Fruit fly (Drosophila melanogaster) whole organism, embryonic: ENCODE results near the gene CG13893.

Experiments used
- ATbp ChIP-seq: fragments of 200-800 bp; sonication (Bioruptor generic); optimal IDR thresholded peaks from 2 replicates; lab custom pipeline; 2017; ENCODE audit warnings: missing biosample characterization, mild to moderate bottlenecking, missing genetic modification characterization, missing genetic modification reagents
- Antp ChIP-seq: fragments of 200-800 bp; sonication (Bioruptor generic); optimal IDR thresholded peaks from 3 replicates; lab custom pipeline; 2016; ENCODE audit warnings: missing biosample characterization, missing genetic modification characterization
- Awh ChIP-seq: fragments of 200-800 bp; sonication (Bioruptor generic); IDR thresholded peaks from 2 replicates; pipeline ENCODE4, ENCODE4 v1.3.6; 2022; ENCODE audit warnings: missing biosample characterization, missing genetic modification characterization
- Blimp-1 ChIP-seq: fragments of 200-800 bp; sonication (Bioruptor generic); optimal IDR thresholded peaks from 3 replicates; lab custom pipeline; 2018; ENCODE audit warnings: missing biosample characterization, missing genetic modification characterization, mild to moderate bottlenecking, moderate library complexity, missing genetic modification reagents
- BtbVII ChIP-seq: fragments of 200-800 bp; sonication (Bioruptor generic); optimal IDR thresholded peaks from 3 replicates; lab custom pipeline; 2017; ENCODE audit warnings: missing biosample characterization, mild to moderate bottlenecking, missing genetic modification characterization
- CG11247 ChIP-seq: fragments of 200-800 bp; sonication (Bioruptor generic); IDR thresholded peaks from 2 replicates; pipeline ENCODE4 v1.3.6; 2022; ENCODE audit warnings: missing biosample characterization, missing genetic modification characterization
- CG13894 ChIP-seq: fragments of 200-800 bp; sonication (Bioruptor generic); optimal IDR thresholded peaks from 3 replicates; lab custom pipeline; 2018; ENCODE audit warnings: missing biosample characterization, mild to moderate bottlenecking, missing genetic modification characterization, moderate library complexity
- CG14710 ChIP-seq: fragments of 200-800 bp; sonication (Bioruptor generic); optimal IDR thresholded peaks from 3 replicates; lab custom pipeline; 2019; ENCODE audit warnings: missing biosample characterization, mild to moderate bottlenecking, missing genetic modification characterization, moderate library complexity
- CG15269 ChIP-seq: fragments of 200-800 bp; sonication (Bioruptor generic); optimal IDR thresholded peaks from 2 replicates; lab custom pipeline; 2018; ENCODE audit warnings: missing biosample characterization, mild to moderate bottlenecking, missing genetic modification characterization, moderate library complexity
- CG15479 ChIP-seq: fragments of 200-800 bp; sonication (Bioruptor generic); optimal IDR thresholded peaks from 3 replicates; lab custom pipeline; 2019; ENCODE audit warnings: missing biosample characterization, mild to moderate bottlenecking, missing genetic modification characterization, moderate library complexity
- CG17612 ChIP-seq: fragments of 200-800 bp; sonication (Bioruptor generic); IDR thresholded peaks from 2 replicates; pipeline ENCODE4 v1.3.6; 2022; ENCODE audit warnings: missing biosample characterization, missing genetic modification characterization
- CG17829 ChIP-seq: fragments of 200-800 bp; optimal IDR thresholded peaks from 2 replicates; lab custom pipeline; 2019; ENCODE audit warnings: missing biosample characterization, mild to moderate bottlenecking, missing genetic modification characterization, moderate library complexity
- CG2889 ChIP-seq: fragments of 200-800 bp; sonication (Bioruptor generic); IDR thresholded peaks from 3 replicates; pipeline ENCODE4 v1.3.6; 2022; ENCODE audit warnings: missing biosample characterization, missing genetic modification characterization
- CG30403 ChIP-seq: fragments of 200-800 bp; sonication (Bioruptor generic); optimal IDR thresholded peaks from 3 replicates; lab custom pipeline; 2016; ENCODE audit warnings: missing biosample characterization, missing genetic modification characterization
- CG4730 ChIP-seq: fragments of 200-800 bp; sonication (Bioruptor generic); IDR thresholded peaks from 2 replicates; pipeline ENCODE4 v1.3.6; 2022; ENCODE audit warnings: missing biosample characterization, missing genetic modification characterization
- CG6854 ChIP-seq: fragments of 200-800 bp; sonication (Bioruptor generic); optimal IDR thresholded peaks from 3 replicates; lab custom pipeline; 2017; ENCODE audit warnings: missing biosample characterization, mild to moderate bottlenecking, missing genetic modification characterization
- CG7556 ChIP-seq: fragments of 200-800 bp; sonication (Bioruptor generic); optimal IDR thresholded peaks from 2 replicates; lab custom pipeline; 2017; ENCODE audit warnings: missing biosample characterization, mild to moderate bottlenecking, missing genetic modification characterization
- CG8478 ChIP-seq: fragments of >200 bp; optimal IDR thresholded peaks from 2 replicates; lab custom pipeline; 2018
- CHES-1-like ChIP-seq: fragments of 200-800 bp; sonication (Bioruptor generic); optimal IDR thresholded peaks from 2 replicates; lab custom pipeline; 2016; ENCODE audit warnings: missing biosample characterization, missing genetic modification characterization
- Camta ChIP-seq: fragments of 200-800 bp; sonication (Bioruptor generic); optimal IDR thresholded peaks from 2 replicates; lab custom pipeline; 2016; ENCODE audit warnings: missing biosample characterization, missing genetic modification characterization
- Dfd ChIP-seq, 2 experiments: fragments of >200 bp; optimal IDR thresholded peaks; 2 replicates each; lab custom pipeline; 2017; ENCODE audit warnings: missing biosample characterization in 2 of 2, missing genetic modification characterization in 2 of 2
- Doc2 ChIP-seq: fragments of 200-800 bp; sonication (Bioruptor generic); IDR thresholded peaks from 2 replicates; pipeline ENCODE4 v1.3.6; 2022; ENCODE audit warnings: missing biosample characterization, missing genetic modification characterization
- E2f1 ChIP-seq: fragments of 200-800 bp; sonication (Bioruptor generic); IDR thresholded peaks from 2 replicates; pipeline ENCODE4 v1.3.6; 2022; ENCODE audit warnings: missing biosample characterization, missing genetic modification characterization
- Eip74EF ChIP-seq, 2 experiments: fragments of 200-800 bp in 1 of 2; fragments of >200 bp in 1 of 2; sonication (Bioruptor generic) in 1 of 2; optimal IDR thresholded peaks; 2 replicates each; lab custom pipeline; 2017 to 2019; ENCODE audit warnings: missing biosample characterization in 2 of 2, missing genetic modification characterization in 2 of 2, mild to moderate bottlenecking in 1 of 2, moderate library complexity in 1 of 2
- GATAe ChIP-seq: fragments of 200-800 bp; sonication (Bioruptor generic); conservative IDR thresholded peaks from 2 replicates; pipeline ENCODE4 v1.3.6; 2022; ENCODE audit warnings: missing biosample characterization, missing genetic modification characterization
- Gug ChIP-seq: fragments of 200-800 bp; sonication (Bioruptor generic); IDR thresholded peaks from 4 replicates; pipeline ENCODE4 v1.3.6; 2022; ENCODE audit warnings: missing biosample characterization, missing genetic modification characterization
- HLHmδ ChIP-seq: fragments of 200-800 bp; sonication (Bioruptor generic); optimal IDR thresholded peaks from 2 replicates; lab custom pipeline; 2018; ENCODE audit warnings: missing biosample characterization, mild to moderate bottlenecking, missing genetic modification characterization, moderate library complexity
- Hmx ChIP-seq: fragments of 200-800 bp; sonication (Bioruptor generic); optimal IDR thresholded peaks from 2 replicates; lab custom pipeline; 2016; ENCODE audit warnings: missing biosample characterization, missing genetic modification characterization
- Nf-YC ChIP-seq: fragments of 200-800 bp; optimal IDR thresholded peaks from 3 replicates; lab custom pipeline; 2019; ENCODE audit warnings: missing biosample characterization, mild to moderate bottlenecking, missing genetic modification characterization, moderate library complexity
- Pdp1 ChIP-seq, 2 experiments: fragments of 200-800 bp; sonication (Bioruptor generic); optimal IDR thresholded peaks; 3 replicates each; lab custom pipeline; 2016; ENCODE audit warnings: missing biosample characterization in 2 of 2, missing genetic modification characterization in 2 of 2, mild to moderate bottlenecking in 1 of 2, moderate library complexity in 1 of 2
- al ChIP-seq: fragments of 200-800 bp; sonication (Bioruptor generic); IDR thresholded peaks from 2 replicates; pipeline ENCODE4 v1.3.6; 2022; ENCODE audit warnings: missing biosample characterization, missing genetic modification characterization
- aop ChIP-seq: fragments of 200-800 bp; sonication (Bioruptor generic); IDR thresholded peaks from 2 replicates; pipeline ENCODE4 v1.3.6; 2022; ENCODE audit warnings: missing biosample characterization, missing genetic modification characterization
- bbx ChIP-seq: fragments of 200-800 bp; sonication (Bioruptor generic); IDR thresholded peaks from 2 replicates; pipeline ENCODE4 v1.3.6; 2022; ENCODE audit warnings: missing biosample characterization, missing genetic modification characterization; ENCODE audit not compliant: partially characterized antibody
- cato ChIP-seq: fragments of 200-800 bp; sonication (Bioruptor generic); optimal IDR thresholded peaks from 2 replicates; lab custom pipeline; 2016; ENCODE audit warnings: missing biosample characterization, missing genetic modification characterization, borderline replicate concordance
- dimm ChIP-seq: fragments of 200-800 bp; sonication (Bioruptor generic); IDR thresholded peaks from 2 replicates; pipeline ENCODE4 v1.3.6; 2022; ENCODE audit warnings: missing biosample characterization, missing genetic modification characterization
- gcm ChIP-seq: fragments of 200-800 bp; sonication (Bioruptor generic); optimal IDR thresholded peaks from 2 replicates; lab custom pipeline; 2019; ENCODE audit warnings: missing biosample characterization, mild to moderate bottlenecking, missing genetic modification characterization, moderate library complexity
- gfzf ChIP-seq: fragments of 200-800 bp; sonication (Bioruptor generic); optimal IDR thresholded peaks from 2 replicates; lab custom pipeline; 2016; ENCODE audit warnings: missing biosample characterization, mild to moderate bottlenecking, missing genetic modification characterization, moderate library complexity
- hbn ChIP-seq: fragments of 200-800 bp; sonication (Bioruptor generic); IDR thresholded peaks from 2 replicates; pipeline ENCODE4 v1.3.6; 2022; ENCODE audit warnings: missing biosample characterization, missing genetic modification characterization; ENCODE audit not compliant: partially characterized antibody
- ken ChIP-seq: fragments of 200-800 bp; sonication (Bioruptor generic); IDR thresholded peaks from 3 replicates; pipeline ENCODE4 v1.3.6; 2022; ENCODE audit warnings: missing biosample characterization, missing genetic modification characterization
- mirr ChIP-seq: fragments of 200-800 bp; sonication (Bioruptor generic); optimal IDR thresholded peaks from 3 replicates; lab custom pipeline; 2018; ENCODE audit warnings: missing biosample characterization, mild to moderate bottlenecking, missing genetic modification characterization
- oc ChIP-seq: fragments of 200-800 bp; sonication (Bioruptor generic); optimal IDR thresholded peaks from 2 replicates; lab custom pipeline; 2018; ENCODE audit warnings: missing biosample characterization, mild to moderate bottlenecking, missing genetic modification characterization, moderate library complexity
- org-1 ChIP-seq: fragments of 200-800 bp; sonication (Bioruptor generic); optimal IDR thresholded peaks from 2 replicates; lab custom pipeline; 2017; ENCODE audit warnings: missing biosample characterization, missing genetic modification characterization
- p53 ChIP-seq: fragments of 200-800 bp; sonication (Bioruptor generic); optimal IDR thresholded peaks from 2 replicates; lab custom pipeline; 2016; ENCODE audit warnings: missing biosample characterization, missing genetic modification characterization
- prd ChIP-seq, 3 experiments: fragments of >200 bp in 2 of 3; fragments of 200-800 bp in 1 of 3; sonication (Bioruptor generic) in 1 of 3; optimal IDR thresholded peaks in 2 of 3; IDR thresholded peaks in 1 of 3; 2 replicates in 2 of 3; 3 replicates in 1 of 3; pipeline versions ENCODE4 v1.3.6 to Lab custom; 2017 to 2022; ENCODE audit warnings: missing biosample characterization in 1 of 3, missing genetic modification characterization in 1 of 3
- sens ChIP-seq: fragments of 200-800 bp; sonication (Bioruptor generic); peaks from one replicate; lab custom pipeline; 2016; ENCODE audit warnings: missing biosample characterization, missing genetic modification characterization
- sna ChIP-seq: fragments of 200-800 bp; sonication (Bioruptor generic); IDR thresholded peaks from 2 replicates; pipeline ENCODE4 v1.3.6; 2022; ENCODE audit warnings: missing biosample characterization, missing genetic modification characterization; ENCODE audit not compliant: partially characterized antibody
- tap ChIP-seq: fragments of 200-800 bp; optimal IDR thresholded peaks from 3 replicates; lab custom pipeline; 2019; ENCODE audit warnings: missing biosample characterization, mild to moderate bottlenecking, missing genetic modification characterization, moderate library complexity
- tgo ChIP-seq: fragments of 200-800 bp; sonication (Bioruptor generic); IDR thresholded peaks from 3 replicates; pipeline ENCODE4 v1.3.6; 2022; ENCODE audit warnings: missing biosample characterization, missing genetic modification characterization
- tin ChIP-seq: fragments of 200-800 bp; sonication (Bioruptor generic); optimal IDR thresholded peaks from 3 replicates; lab custom pipeline; 2016; ENCODE audit warnings: missing biosample characterization, missing genetic modification characterization
- usp ChIP-seq: fragments of >200 bp; optimal IDR thresholded peaks from 2 replicates; lab custom pipeline; 2017; ENCODE audit warnings: missing biosample characterization, missing genetic modification characterization

Gene CG13893

DNA sequence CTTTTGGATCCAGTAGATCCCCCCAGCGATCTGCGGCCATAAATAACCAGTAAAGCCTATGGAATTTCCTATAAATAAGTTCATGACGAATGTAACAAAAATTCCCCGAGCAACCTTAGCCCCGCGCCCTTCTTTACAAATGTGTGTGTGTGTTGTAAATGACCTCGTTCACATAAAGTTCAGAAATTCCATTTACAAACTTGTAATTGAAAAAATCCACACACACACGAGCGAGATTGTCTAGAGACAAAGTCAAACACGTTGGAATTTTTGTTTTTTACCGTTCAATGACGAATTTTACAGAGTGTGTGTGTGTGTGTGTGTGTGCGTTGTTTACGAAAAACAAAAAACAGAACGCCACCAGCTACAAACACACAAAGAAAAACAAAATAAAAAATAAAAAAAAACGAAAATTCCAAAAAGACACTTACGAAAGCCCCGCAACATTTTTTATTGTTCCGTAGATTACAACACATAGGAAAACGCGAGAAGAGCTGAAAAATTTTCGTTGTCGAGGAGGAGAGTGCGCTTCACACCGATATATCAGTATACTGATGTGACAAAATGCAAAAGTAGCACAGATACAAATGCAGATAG is 35.0 kb upstream of the CG13893 start (continued):
- TF ChIP-seq Blimp-1 (peak; percentile 7), p53 (GFP tag; lab: Kevin White, UChicago) (no peak), sens (GFP tag; lab: Kevin White, UChicago) (peak; percentile 89), CG2889 (GFP tag; lab: Robert Waterston, UW) (no peak), CHES-1-like (GFP tag; lab: Kevin White, UChicago) (no peak), gfzf (no peak), CG15479 (no peak), al (no peak), Camta (no peak), GATAe (no peak), CG11247 (no peak), Dfd (GFP tag; optimal IDR thresholded peaks at IDR 0.05; lab: Kevin White, UChicago) (no peak), CG30403 (GFP tag; lab: Kevin White, UChicago) (no peak), tin (GFP tag; lab: Kevin White, UChicago) (no peak), CG15269 (peak; percentile 67), E2f1 (GFP tag; lab: Robert Waterston, UW) (no peak), sna (no peak), Gug (GFP tag; lab: Robert Waterston, UW) (no peak), usp (GFP tag; lab: Kevin White, UChicago) (no peak), dimm (GFP tag; lab: Robert Waterston, UW) (no peak), cato (no peak), Awh (GFP tag; lab: Robert Waterston, UW) (no peak), CG14710 (tag; lab: Kevin White, UChicago) (no peak), CG17612 (GFP tag; lab: Robert Waterston, UW) (no peak), BtbVII (GFP tag; lab: Kevin White, UChicago) (no peak), CG17829 (tag; lab: Kevin White, UChicago) (no peak), CG8478 (lab: Kevin White, UChicago) (no peak), ATbp (GFP tag; lab: Kevin White, UChicago) (peak; percentile 10), Antp (GFP tag; lab: Kevin White, UChicago) (no peak), CG13894 (tag; lab: Kevin White, UChicago) (peak; percentile 26), tgo (GFP tag; lab: Robert Waterston, UW) (no peak), HLHmδ (GFP tag; lab: Kevin White, UChicago) (no peak), oc (tag; lab: Kevin White, UChicago) (no peak), aop (no peak), CG7556 (GFP tag; lab: Kevin White, UChicago) (no peak), hbn (no peak), prd (optimal IDR thresholded peaks at IDR 0.05; lab: Kevin White, UChicago) (no peak), prd (GFP tag; IDR thresholded peaks at IDR 0.05; lab: Robert Waterston, UW) (no peak), bbx (no peak), Pdp1 (GFP tag; optimal IDR thresholded peaks at IDR 0.05; lab: Kevin White, UChicago) (peak in 1 of 2 experiments; percentile 78), gcm (no peak), Eip74EF (GFP tag; optimal IDR thresholded peaks at IDR 0.05; lab: Kevin White, UChicago) (peak in 1 of 2 experiments; percentile 51), org-1 (GFP tag; lab: Kevin White, UChicago) (no peak), CG6854 (GFP tag; lab: Kevin White, UChicago) (no peak), mirr (GFP tag; lab: Kevin White, UChicago) (peak; percentile 83), Hmx (GFP tag; lab: Kevin White, UChicago) (no peak), Doc2 (GFP tag; lab: Robert Waterston, UW) (no peak), ken (GFP tag; lab: Robert Waterston, UW) (no peak), Nf-YC (no peak), CG4730 (GFP tag; lab: Robert Waterston, UW) (no peak), tap (no peak)
